Fruit fly (Drosophila melanogaster) whole organism, embryonic: Measurements from ENCODE around the gene MtnC.
A peak's percentile ranks its signal among the peaks of the same experiment; 100 is the strongest.

Source experiments
- Abd-B ChIP-seq: fragments of 200-800 bp; sonication (Bioruptor generic); optimal IDR thresholded peaks from 2 replicates; lab custom pipeline; 2018; ENCODE audit warnings: missing biosample characterization, mild to moderate bottlenecking, missing genetic modification characterization, moderate library complexity
- Ada2b ChIP-seq: fragments of 200-800 bp; sonication (Bioruptor generic); IDR thresholded peaks from 2 replicates; pipeline ENCODE4 v1.3.6; 2022; ENCODE audit warnings: missing biosample characterization, missing genetic modification characterization
- Atf-2 ChIP-seq: fragments of 200-800 bp; sonication (Bioruptor generic); optimal IDR thresholded peaks from 2 replicates; lab custom pipeline; 2016; ENCODE audit warnings: missing biosample characterization, missing genetic modification characterization
- CG10274 ChIP-seq: fragments of 200-800 bp; sonication (Bioruptor generic); optimal IDR thresholded peaks from 3 replicates; lab custom pipeline; 2017; ENCODE audit warnings: missing biosample characterization, mild to moderate bottlenecking, missing genetic modification characterization
- CG12942 ChIP-seq: fragments of 200-800 bp; sonication (Bioruptor generic); optimal IDR thresholded peaks from 3 replicates; lab custom pipeline; 2016; ENCODE audit warnings: missing biosample characterization, missing genetic modification characterization
- CG13624 ChIP-seq: fragments of 200-800 bp; sonication (Bioruptor generic); optimal IDR thresholded peaks from 2 replicates; lab custom pipeline; 2016; ENCODE audit warnings: missing biosample characterization, missing genetic modification characterization
- CG14441 ChIP-seq: fragments of 200-800 bp; sonication (Bioruptor generic); IDR thresholded peaks from 2 replicates; pipeline ENCODE4 v1.3.6; 2022; ENCODE audit warnings: missing biosample characterization, missing genetic modification characterization
- CG15269 ChIP-seq: fragments of 200-800 bp; sonication (Bioruptor generic); optimal IDR thresholded peaks from 2 replicates; lab custom pipeline; 2018; ENCODE audit warnings: missing biosample characterization, mild to moderate bottlenecking, missing genetic modification characterization, moderate library complexity
- CG16815 ChIP-seq: fragments of 200-800 bp; sonication (Bioruptor generic); optimal IDR thresholded peaks from 3 replicates; lab custom pipeline; 2017; ENCODE audit warnings: missing biosample characterization, mild to moderate bottlenecking, missing genetic modification characterization
- CG17359 ChIP-seq: fragments of 200-800 bp; sonication (Bioruptor generic); optimal IDR thresholded peaks from 3 replicates; lab custom pipeline; 2018; ENCODE audit warnings: missing biosample characterization, mild to moderate bottlenecking, missing genetic modification characterization, moderate library complexity
- CG17385 ChIP-seq: fragments of 200-800 bp; sonication (Bioruptor generic); optimal IDR thresholded peaks from 3 replicates; lab custom pipeline; 2018; ENCODE audit warnings: missing biosample characterization, mild to moderate bottlenecking, missing genetic modification characterization
- CG17612 ChIP-seq: fragments of 200-800 bp; sonication (Bioruptor generic); IDR thresholded peaks from 2 replicates; pipeline ENCODE4 v1.3.6; 2022; ENCODE audit warnings: missing biosample characterization, missing genetic modification characterization
- CG17912 ChIP-seq: fragments of 200-800 bp; sonication (Bioruptor generic); optimal IDR thresholded peaks from 2 replicates; lab custom pipeline; 2018; ENCODE audit warnings: missing biosample characterization, mild to moderate bottlenecking, missing genetic modification characterization
- CG18262 ChIP-seq: fragments of 200-800 bp; optimal IDR thresholded peaks from 3 replicates; lab custom pipeline; 2019; ENCODE audit warnings: missing biosample characterization, mild to moderate bottlenecking, missing genetic modification characterization, moderate library complexity
- CG2712 ChIP-seq: fragments of 200-800 bp; optimal IDR thresholded peaks from 3 replicates; lab custom pipeline; 2019; ENCODE audit warnings: missing biosample characterization, mild to moderate bottlenecking, missing genetic modification characterization, moderate library complexity
- CG30431 ChIP-seq: fragments of 200-800 bp; sonication (Bioruptor generic); optimal IDR thresholded peaks from 2 replicates; lab custom pipeline; 2017; ENCODE audit warnings: missing biosample characterization, missing genetic modification characterization
- CG3726 ChIP-seq: fragments of 200-800 bp; sonication (Bioruptor generic); IDR thresholded peaks from 3 replicates; pipeline ENCODE4, ENCODE4 v1.3.6; 2022; ENCODE audit warnings: missing biosample characterization, missing genetic modification characterization
- CG6689 ChIP-seq: fragments of 200-800 bp; sonication (Bioruptor generic); IDR thresholded peaks from 2 replicates; pipeline ENCODE4 v1.3.6; 2022; ENCODE audit warnings: missing biosample characterization, missing genetic modification characterization
- CG7271 ChIP-seq: fragments of 200-800 bp; sonication (Bioruptor generic); optimal IDR thresholded peaks from 2 replicates; lab custom pipeline; 2018; ENCODE audit warnings: missing biosample characterization, mild to moderate bottlenecking, missing genetic modification characterization, moderate library complexity
- CG7372 ChIP-seq: fragments of 200-800 bp; sonication (Bioruptor generic); IDR thresholded peaks from 2 replicates; pipeline ENCODE4 v1.3.6; 2022; ENCODE audit warnings: missing biosample characterization, missing genetic modification characterization
- CG7928 ChIP-seq: fragments of 200-800 bp; sonication (Bioruptor generic); optimal IDR thresholded peaks from 2 replicates; lab custom pipeline; 2017; ENCODE audit warnings: missing biosample characterization, mild to moderate bottlenecking, missing genetic modification characterization
- CG9876 ChIP-seq: fragments of 200-800 bp; sonication (Bioruptor generic); optimal IDR thresholded peaks from 2 replicates; lab custom pipeline; 2016; ENCODE audit warnings: missing biosample characterization, missing genetic modification characterization
- CHES-1-like ChIP-seq: fragments of 200-800 bp; sonication (Bioruptor generic); optimal IDR thresholded peaks from 2 replicates; lab custom pipeline; 2016; ENCODE audit warnings: missing biosample characterization, missing genetic modification characterization
- Dll ChIP-seq: fragments of 200-800 bp; sonication (Bioruptor generic); IDR thresholded peaks from 4 replicates; pipeline ENCODE4 v1.3.6; 2022; ENCODE audit warnings: missing biosample characterization, missing genetic modification characterization; ENCODE audit not compliant: partially characterized antibody
- Doc2 ChIP-seq: fragments of 200-800 bp; sonication (Bioruptor generic); IDR thresholded peaks from 2 replicates; pipeline ENCODE4 v1.3.6; 2022; ENCODE audit warnings: missing biosample characterization, missing genetic modification characterization
- Doc3 ChIP-seq: fragments of 200-800 bp; sonication (Bioruptor generic); IDR thresholded peaks from 3 replicates; pipeline ENCODE4 v1.3.6; 2022; ENCODE audit warnings: missing biosample characterization, missing genetic modification characterization; ENCODE audit not compliant: partially characterized antibody
- Fer2 ChIP-seq: fragments of 200-800 bp; sonication (Bioruptor generic); optimal IDR thresholded peaks from 2 replicates; lab custom pipeline; 2018; ENCODE audit warnings: missing biosample characterization, mild to moderate bottlenecking, missing genetic modification characterization, moderate library complexity
- H15 ChIP-seq: fragments of 200-800 bp; sonication (Bioruptor generic); IDR thresholded peaks from 3 replicates; pipeline ENCODE4 v1.3.6; 2022; ENCODE audit warnings: missing biosample characterization, missing genetic modification characterization
- Hmr ChIP-seq: fragments of 200-800 bp; sonication (Bioruptor generic); optimal IDR thresholded peaks from 3 replicates; lab custom pipeline; 2017; ENCODE audit warnings: mild to moderate bottlenecking, missing biosample characterization, missing genetic modification reagents, missing genetic modification characterization
- Nf-YA ChIP-seq: fragments of 200-800 bp; sonication (Bioruptor generic); IDR thresholded peaks from 2 replicates; pipeline ENCODE4 v1.3.6; 2022; ENCODE audit warnings: missing biosample characterization, missing genetic modification characterization
- Pdp1 ChIP-seq, 2 experiments: fragments of 200-800 bp; sonication (Bioruptor generic); optimal IDR thresholded peaks; 3 replicates each; lab custom pipeline; 2016; ENCODE audit warnings: missing biosample characterization in 2 of 2, missing genetic modification characterization in 2 of 2, mild to moderate bottlenecking in 1 of 2, moderate library complexity in 1 of 2
- Sry-δ ChIP-seq: fragments of 200-800 bp; sonication (Bioruptor generic); optimal IDR thresholded peaks from 2 replicates; lab custom pipeline; 2016; ENCODE audit warnings: missing biosample characterization, missing genetic modification characterization
- ac ChIP-seq: fragments of 200-800 bp; sonication (Bioruptor generic); optimal IDR thresholded peaks from 3 replicates; lab custom pipeline; 2017; ENCODE audit warnings: missing biosample characterization, mild to moderate bottlenecking, missing genetic modification characterization
- amos ChIP-seq: fragments of 200-800 bp; sonication (Bioruptor generic); IDR thresholded peaks from 2 replicates; pipeline ENCODE4 v1.3.6; 2022; ENCODE audit warnings: missing biosample characterization, missing genetic modification characterization; ENCODE audit not compliant: partially characterized antibody
- corto ChIP-seq: fragments of 200-800 bp; sonication (Bioruptor generic); optimal IDR thresholded peaks from 2 replicates; lab custom pipeline; 2016; ENCODE audit warnings: missing biosample characterization, mild to moderate bottlenecking, missing genetic modification characterization, moderate library complexity
- crol ChIP-seq: fragments of 200-800 bp; sonication (Bioruptor generic); IDR thresholded peaks from 2 replicates; pipeline ENCODE4 v1.3.6; 2022; ENCODE audit warnings: missing biosample characterization, missing genetic modification characterization
- cwo ChIP-seq: fragments of 200-800 bp; sonication (Bioruptor generic); optimal IDR thresholded peaks from 3 replicates; lab custom pipeline; 2017; ENCODE audit warnings: missing biosample characterization, missing genetic modification characterization, mild to moderate bottlenecking, moderate library complexity, missing genetic modification reagents
- disco-r ChIP-seq: fragments of 200-800 bp; sonication (Bioruptor generic); optimal IDR thresholded peaks from 2 replicates; lab custom pipeline; 2016; ENCODE audit warnings: missing biosample characterization, missing genetic modification characterization
- fd96Cb ChIP-seq: fragments of 200-800 bp; sonication (Bioruptor generic); optimal IDR thresholded peaks from 2 replicates; lab custom pipeline; 2018; ENCODE audit warnings: missing biosample characterization, mild to moderate bottlenecking, missing genetic modification characterization, moderate library complexity
- gsb-n ChIP-seq: fragments of 200-800 bp; sonication (Bioruptor generic); optimal IDR thresholded peaks from 3 replicates; lab custom pipeline; 2018; ENCODE audit warnings: missing biosample characterization, mild to moderate bottlenecking, missing genetic modification characterization
- jumu ChIP-seq: fragments of 200-800 bp; sonication (Bioruptor generic); optimal IDR thresholded peaks from 3 replicates; lab custom pipeline; 2016; ENCODE audit warnings: missing biosample characterization, missing genetic modification characterization
- ken ChIP-seq: fragments of 200-800 bp; sonication (Bioruptor generic); IDR thresholded peaks from 3 replicates; pipeline ENCODE4 v1.3.6; 2022; ENCODE audit warnings: missing biosample characterization, missing genetic modification characterization
- lilli ChIP-seq: fragments of 200-800 bp; sonication (Bioruptor generic); optimal IDR thresholded peaks from 3 replicates; lab custom pipeline; 2016; ENCODE audit warnings: missing biosample characterization, missing genetic modification characterization
- maf-S ChIP-seq: fragments of 200-800 bp; sonication (Bioruptor generic); optimal IDR thresholded peaks from 2 replicates; lab custom pipeline; 2016; ENCODE audit warnings: missing biosample characterization, missing genetic modification characterization
- ttk ChIP-seq: fragments of 200-800 bp; sonication (Bioruptor generic); IDR thresholded peaks from 2 replicates; pipeline ENCODE4 v2.1.2; 2022; ENCODE audit warnings: missing biosample characterization, missing genetic modification characterization
- twi ChIP-seq: fragments of 200-800 bp; optimal IDR thresholded peaks from 2 replicates; lab custom pipeline; 2019; ENCODE audit warnings: missing biosample characterization, mild to moderate bottlenecking, missing genetic modification characterization, moderate library complexity
- z ChIP-seq: fragments of 200-800 bp; sonication (Bioruptor generic); IDR thresholded peaks from 3 replicates; pipeline ENCODE4 v1.3.6; 2022; ENCODE audit warnings: missing biosample characterization, missing genetic modification characterization

MtnC gene

DNA sequence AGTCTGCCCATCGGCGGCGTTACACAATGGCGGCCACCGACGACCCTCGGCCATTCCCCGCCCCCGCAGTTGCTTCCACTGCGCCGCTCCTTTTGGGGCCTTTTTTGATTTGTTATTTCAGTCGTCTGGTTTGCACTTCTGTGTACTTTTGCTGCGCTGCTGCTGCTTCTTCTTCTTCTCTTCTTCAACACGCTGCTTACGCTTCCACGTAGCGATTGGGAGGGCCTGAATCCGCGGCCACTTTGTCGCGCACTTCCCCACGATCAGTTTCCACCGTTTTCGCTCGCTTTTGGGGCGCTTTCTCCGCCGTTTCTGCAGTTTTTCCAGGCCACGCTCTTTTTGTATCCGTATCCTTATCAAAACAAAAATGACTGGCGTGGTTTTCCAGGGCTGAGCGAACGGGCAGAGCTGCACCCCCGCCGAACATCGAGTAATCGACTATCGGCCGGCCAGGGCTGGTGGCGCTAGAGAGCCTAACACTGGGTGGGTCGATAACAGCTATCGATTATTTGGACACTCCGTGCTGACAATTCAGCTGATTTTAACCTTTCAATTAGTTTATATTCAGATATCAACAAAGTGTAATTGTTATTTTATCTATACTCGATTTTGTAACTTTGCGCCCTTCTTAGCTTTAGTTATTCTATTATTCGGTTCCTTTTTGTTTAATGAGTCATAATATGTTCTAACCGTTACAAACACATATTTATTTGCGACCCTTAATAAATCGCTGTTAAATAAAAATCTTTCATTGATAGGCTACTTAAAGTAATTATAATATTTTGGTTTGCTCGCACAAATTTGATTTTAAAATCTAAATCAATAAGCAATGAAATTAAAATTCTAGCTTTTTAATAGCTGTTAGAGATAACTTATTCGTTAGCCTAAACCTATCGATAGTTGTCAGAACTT is 32.3 kb upstream of the MtnC start, which contains the start of the genes CG4360 and Sirt2 (continued):
- no peak for TF ChIP-seq z (GFP tag; lab: Robert Waterston, UW)
- peak; percentile 17 for TF ChIP-seq CG16815
- TF ChIP-seq jumu, result peak; percentile 50
- TF ChIP-seq CG13624 (GFP tag; lab: Kevin White, UChicago), result peak; percentile 64
- TF ChIP-seq CG14441 (GFP tag; lab: Robert Waterston, UW), result peak; percentile 34; the same call in 1 of the 2 replicates
- peak; percentile 91 for TF ChIP-seq amos (GFP tag; lab: Robert Waterston, UW)
- TF ChIP-seq Dll (GFP tag; lab: Robert Waterston, UW), result peak; percentile 65; the same call in 2 of the 4 replicates
- TF ChIP-seq CG2712 (tag; lab: Kevin White, UChicago), result peak; percentile 46
- TF ChIP-seq twi (tag; lab: Kevin White, UChicago), result no peak
- peak; percentile 49 for TF ChIP-seq maf-S (GFP tag; lab: Kevin White, UChicago)
- TF ChIP-seq CG9876 (GFP tag; lab: Kevin White, UChicago), result peak; percentile 49
- no peak for TF ChIP-seq CG17612 (GFP tag; lab: Robert Waterston, UW)
- peak; percentile 53; the same call in 1 of the 3 replicates for TF ChIP-seq H15
- no peak for TF ChIP-seq disco-r
- TF ChIP-seq CHES-1-like (GFP tag; lab: Kevin White, UChicago), result peak; percentile 89
- no peak for TF ChIP-seq CG15269 (tag; lab: Kevin White, UChicago)
- TF ChIP-seq Abd-B, result no peak
- no peak for TF ChIP-seq Fer2 (tag; lab: Kevin White, UChicago)
- TF ChIP-seq gsb-n (tag; lab: Kevin White, UChicago), result no peak
- no peak for TF ChIP-seq CG10274 (GFP tag; lab: Kevin White, UChicago)
- TF ChIP-seq CG17385 (GFP tag; lab: Kevin White, UChicago), result peak; percentile 96
- no peak for TF ChIP-seq ac (GFP tag; lab: Kevin White, UChicago)
- TF ChIP-seq Pdp1 (GFP tag; optimal IDR thresholded peaks at IDR 0.05; lab: Kevin White, UChicago), result peak; percentile 27 to 53
- no peak for TF ChIP-seq CG30431 (GFP tag; lab: Kevin White, UChicago)
- TF ChIP-seq Hmr (GFP tag; lab: Kevin White, UChicago), result peak; percentile 54
- TF ChIP-seq Ada2b, result no peak
- TF ChIP-seq Sry-δ, result peak; percentile 91
- TF ChIP-seq CG7372 (GFP tag; lab: Robert Waterston, UW), result no peak
- no peak for TF ChIP-seq CG12942 (GFP tag; lab: Kevin White, UChicago)
- TF ChIP-seq CG17359 (tag; lab: Kevin White, UChicago), result peak; percentile 36
- TF ChIP-seq crol (GFP tag; lab: Robert Waterston, UW), result peak; percentile 59; the same call in 1 of the 2 replicates
- TF ChIP-seq fd96Cb (tag; lab: Kevin White, UChicago), result no peak
- TF ChIP-seq CG3726 (GFP tag; lab: Robert Waterston, UW), result no peak
- no peak for TF ChIP-seq Doc2 (GFP tag; lab: Robert Waterston, UW)
- no peak for TF ChIP-seq CG6689 (GFP tag; lab: Robert Waterston, UW)
- TF ChIP-seq CG7928, result peak; percentile 99
- TF ChIP-seq Doc3 (GFP tag; lab: Robert Waterston, UW), result peak; percentile 48
- peak; percentile 63 for TF ChIP-seq CG17912
- TF ChIP-seq CG7271 (tag; lab: Kevin White, UChicago), result no peak
- no peak for TF ChIP-seq ken
- TF ChIP-seq lilli (GFP tag; lab: Kevin White, UChicago), result peak; percentile 63
- TF ChIP-seq ttk (GFP tag; lab: Robert Waterston, UW), result no peak
- peak; percentile 37 for TF ChIP-seq Atf-2 (GFP tag; lab: Kevin White, UChicago)
- no peak for TF ChIP-seq Nf-YA (GFP tag; lab: Robert Waterston, UW)
- no peak for TF ChIP-seq corto
- no peak for TF ChIP-seq cwo (GFP tag; lab: Kevin White, UChicago)
- TF ChIP-seq CG18262 (tag; lab: Kevin White, UChicago), result peak; percentile 41
